Worm (Caenorhabditis elegans) whole organism, L4/young adult: ENCODE results near the gene srz-103.
"Not testable (repeated sequence)": the region's sequence is repeated elsewhere in the genome, so short reads cannot be mapped to it uniquely, and the experiment has no call there.

Experiments used
- W03F9.2 ChIP-seq: fragments of 150-350 bp; optimal IDR thresholded peaks from 2 replicates; lab custom pipeline; 2014; ENCODE audit warnings: missing biosample characterization, missing genetic modification characterization
- dao-5 ChIP-seq: sonication (generic microtip); optimal IDR thresholded peaks from 2 replicates; lab custom pipeline; 2016; ENCODE audit warnings: missing genotype, missing genetic modification characterization, moderate library complexity, missing compliant biosample characterization
- him-1 ChIP-seq: sonication (generic microtip); optimal IDR thresholded peaks from 2 replicates; lab custom pipeline; 2016; ENCODE audit warnings: missing genotype, missing genetic modification reagents, missing genetic modification characterization, missing compliant biosample characterization

DNA sequence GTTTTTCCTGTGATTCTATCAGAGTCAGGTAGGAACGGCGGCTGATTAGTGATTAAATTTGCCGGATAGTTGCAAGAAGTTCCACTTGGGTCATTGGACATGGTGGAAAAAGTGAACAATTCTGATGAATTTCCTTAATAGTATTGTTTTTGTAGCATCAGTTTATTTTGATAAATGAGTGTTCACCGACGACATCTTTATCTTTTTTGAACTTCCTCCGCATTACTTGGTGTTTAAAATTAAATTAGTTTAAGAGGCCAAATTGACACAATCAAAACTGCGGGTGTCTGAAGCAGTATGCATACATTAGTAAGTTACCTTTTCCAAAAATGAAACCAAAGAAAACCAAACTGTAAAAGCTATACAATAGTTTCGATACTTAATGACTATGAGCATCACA is 29.9 kb downstream of the srz-103 start, which contains the start of gene W06G6.11:
- not testable (repeated sequence) for TF ChIP-seq him-1 (tag; lab: Kevin White, UChicago); W03F9.2; dao-5 (tag; lab: Kevin White, UChicago)
